Fruit fly (Drosophila melanogaster): ENCODE measurements around the gene CG31220.
A peak's percentile ranks its signal among the peaks of the same experiment; 100 is the strongest.

The CG31220 gene

dm6 chr3R:19612908-19613431, 35.3 kb upstream of the CG31220 start, which contains the start of gene CG16727 (continued):
- TF ChIP-seq pan (optimal IDR thresholded peaks at IDR 0.05), result no peak
- no peak for TF ChIP-seq pan (GFP tag; optimal IDR thresholded peaks at IDR 0.05 in 1 of 2, IDR thresholded peaks at IDR 0.05 in 1 of 2)
- no peak for TF ChIP-seq Hsf (GFP tag; optimal IDR thresholded peaks at IDR 0.05)
- no peak for TF ChIP-seq CG5245 (GFP tag; optimal IDR thresholded peaks at IDR 0.05)
- no peak for TF ChIP-seq pzg (GFP tag; optimal IDR thresholded peaks at IDR 0.05)
- TF ChIP-seq CG8765 (GFP tag; IDR thresholded peaks at IDR 0.05), result no peak
- TF ChIP-seq CG18599 (GFP tag; optimal IDR thresholded peaks at IDR 0.05), result peak; percentile 52
- no peak for TF ChIP-seq NK7.1 (GFP tag; optimal IDR thresholded peaks at IDR 0.05)
- TF ChIP-seq yki (optimal IDR thresholded peaks at IDR 0.05), result no peak
- TF ChIP-seq CG10209 (GFP tag; optimal IDR thresholded peaks at IDR 0.05), result peak; percentile 22
- peak; percentile 4 for TF ChIP-seq CG12769 (tag; optimal IDR thresholded peaks at IDR 0.05)
- TF ChIP-seq CG11398 (GFP tag; optimal IDR thresholded peaks at IDR 0.05), result no peak
- TF ChIP-seq btn (GFP tag; optimal IDR thresholded peaks at IDR 0.05), result no peak
- TF ChIP-seq Optix (GFP tag; IDR thresholded peaks at IDR 0.05), result no peak
- peak; percentile 15 for TF ChIP-seq cwo (GFP tag; optimal IDR thresholded peaks at IDR 0.05)
- no peak for TF ChIP-seq ci (GFP tag; IDR thresholded peaks at IDR 0.05)
- no peak for TF ChIP-seq gcm (GFP tag; optimal IDR thresholded peaks at IDR 0.05)
- no peak for TF ChIP-seq crol (GFP tag; IDR thresholded peaks at IDR 0.05)
- no peak for TF ChIP-seq CG9609 (GFP tag; optimal IDR thresholded peaks at IDR 0.05)
- TF ChIP-seq h (optimal IDR thresholded peaks at IDR 0.05), result no peak
- peak; percentile 15 for TF ChIP-seq CG31365 (tag; optimal IDR thresholded peaks at IDR 0.05)
- no peak for TF ChIP-seq dm (GFP tag; optimal IDR thresholded peaks at IDR 0.05)
- TF ChIP-seq p53 (GFP tag; optimal IDR thresholded peaks at IDR 0.05), result no peak
- no peak for TF ChIP-seq CG14014 (GFP tag; IDR thresholded peaks at IDR 0.05)
- TF ChIP-seq Dek (tag; optimal IDR thresholded peaks at IDR 0.05), result no peak
- no peak for TF ChIP-seq Fer1 (GFP tag; optimal IDR thresholded peaks at IDR 0.05)
- no peak for TF ChIP-seq CG34422 (GFP tag; IDR thresholded peaks at IDR 0.05)
- peak; percentile 20 for TF ChIP-seq Asciz (GFP tag; optimal IDR thresholded peaks at IDR 0.05)
- no peak for TF ChIP-seq bsh (GFP tag; optimal IDR thresholded peaks at IDR 0.05)
- TF ChIP-seq Ssrp (tag; optimal IDR thresholded peaks at IDR 0.05), result no peak
- no peak for TF ChIP-seq Stat92E (GFP tag; optimal IDR thresholded peaks at IDR 0.05)
- no peak for TF ChIP-seq CG1233 (GFP tag; optimal IDR thresholded peaks at IDR 0.05)
- TF ChIP-seq CG15073 (GFP tag; optimal IDR thresholded peaks at IDR 0.05), result no peak
- TF ChIP-seq CG17612 (GFP tag; IDR thresholded peaks at IDR 0.05), result no peak
- TF ChIP-seq CG2116 (GFP tag; optimal IDR thresholded peaks at IDR 0.05), result no peak
- TF ChIP-seq Nf-YB (GFP tag; optimal IDR thresholded peaks at IDR 0.05), result no peak
- no peak for TF ChIP-seq unc-4 (GFP tag; IDR thresholded peaks at IDR 0.05; ENCODE audit: partially characterized antibody)
- TF ChIP-seq CG9437 (GFP tag; optimal IDR thresholded peaks at IDR 0.05), result no peak
- peak; percentile 41 for TF ChIP-seq CG12071 (GFP tag; optimal IDR thresholded peaks at IDR 0.05)
- no peak for TF ChIP-seq pum (GFP tag; optimal IDR thresholded peaks at IDR 0.05)
- TF ChIP-seq CG11093 (GFP tag; IDR thresholded peaks at IDR 0.05), result no peak
- TF ChIP-seq zen (tag; optimal IDR thresholded peaks at IDR 0.05), result no peak
- no peak for TF ChIP-seq CG17802 (tag; optimal IDR thresholded peaks at IDR 0.05)
- no peak for TF ChIP-seq crp (GFP tag; optimal IDR thresholded peaks at IDR 0.05)
- no peak for TF ChIP-seq Elba2 (GFP tag; optimal IDR thresholded peaks at IDR 0.05)
- TF ChIP-seq Usf (GFP tag; optimal IDR thresholded peaks at IDR 0.05), result no peak
- TF ChIP-seq fd96Cb (tag; optimal IDR thresholded peaks at IDR 0.05), result no peak
- TF ChIP-seq gfzf (GFP tag; optimal IDR thresholded peaks at IDR 0.05), result no peak
- TF ChIP-seq hb (GFP tag; IDR thresholded peaks at IDR 0.05; ENCODE audit: partially characterized antibody), result no peak
- TF ChIP-seq amos (GFP tag; IDR thresholded peaks at IDR 0.05; ENCODE audit: partially characterized antibody), result no peak
- no peak for TF ChIP-seq abd-A (tag; optimal IDR thresholded peaks at IDR 0.05)
